Worm (Caenorhabditis elegans): ENCODE results near the gene DH11.2.

Gene DH11.2

ce11 chrII:7981084-7981483, 31.5 kb upstream of the DH11.2 start:
- TF ChIP-seq ceh-34 (tag; optimal IDR thresholded peaks at IDR 0.05) (no peak), sox-2 (GFP tag; IDR thresholded peaks at IDR 0.05) (no peak), eyg-1 (tag; optimal IDR thresholded peaks at IDR 0.05) (no peak), hlh-13 (GFP tag; optimal IDR thresholded peaks at IDR 0.05) (no peak), hlh-15 (tag; optimal IDR thresholded peaks at IDR 0.05) (no peak), pax-1 (tag; optimal IDR thresholded peaks at IDR 0.05) (no peak), ceh-24 (tag; optimal IDR thresholded peaks at IDR 0.05) (no peak), lim-6 (tag; optimal IDR thresholded peaks at IDR 0.05) (no peak), ceh-31 (tag; optimal IDR thresholded peaks at IDR 0.05) (no peak), fkh-10 (GFP tag; optimal IDR thresholded peaks at IDR 0.05) (no peak), ceh-9 (tag; optimal IDR thresholded peaks at IDR 0.05) (no peak), T23F11.4 (GFP tag; optimal IDR thresholded peaks at IDR 0.05) (no peak)

- TF ChIP-seq hlh-8 (tag; optimal IDR thresholded peaks at IDR 0.05) (no peak), pag-3 (tag; optimal IDR thresholded peaks at IDR 0.05; ENCODE audit: borderline replicate concordance) (no peak), ets-4 (tag; optimal IDR thresholded peaks at IDR 0.05) (no peak), ceh-19 (GFP tag; optimal IDR thresholded peaks at IDR 0.05) (no peak), C08G9.2 (tag; optimal IDR thresholded peaks at IDR 0.05) (no peak)
These were observed 29.2 kb upstream of the DH11.2 start for ce11 chrII:7983454-7983853.

- TF ChIP-seq ama-1 (optimal IDR thresholded peaks at IDR 0.05): no peak
- TF ChIP-seq ceh-14 (tag; optimal IDR thresholded peaks at IDR 0.05): no peak
- no peak for TF ChIP-seq hlh-8 (tag; optimal IDR thresholded peaks at IDR 0.05)
- TF ChIP-seq hlh-6 (tag; optimal IDR thresholded peaks at IDR 0.05): no peak
- no peak for TF ChIP-seq ceh-24 (tag; optimal IDR thresholded peaks at IDR 0.05)
- TF ChIP-seq nhr-232 (tag; optimal IDR thresholded peaks at IDR 0.05): no peak
- TF ChIP-seq odd-2 (tag; optimal IDR thresholded peaks at IDR 0.05): no peak
- no peak for TF ChIP-seq tbx-7 (tag; optimal IDR thresholded peaks at IDR 0.05)
- TF ChIP-seq syd-9 (tag; optimal IDR thresholded peaks at IDR 0.05): no peak
- no peak for TF ChIP-seq ceh-19 (GFP tag; optimal IDR thresholded peaks at IDR 0.05)
These were observed 28.5 kb upstream of the DH11.2 start for ce11 chrII:7984071-7984470.

ce11 chrII:7985029-7985428, 27.6 kb upstream of the DH11.2 start:
- TF ChIP-seq ceh-30 (tag; optimal IDR thresholded peaks at IDR 0.05) (no peak), hlh-6 (tag; optimal IDR thresholded peaks at IDR 0.05) (no peak), ceh-22 (tag; optimal IDR thresholded peaks at IDR 0.05) (no peak), fkh-6 (tag; optimal IDR thresholded peaks at IDR 0.05) (no peak), K09A11.1 (tag; optimal IDR thresholded peaks at IDR 0.05; ENCODE audit: insufficient read depth) (no peak), ceh-48 (tag; optimal IDR thresholded peaks at IDR 0.05) (no peak), unc-55 (GFP tag; optimal IDR thresholded peaks at IDR 0.05) (no peak), ceh-24 (tag; optimal IDR thresholded peaks at IDR 0.05) (no peak), pag-3 (tag; optimal IDR thresholded peaks at IDR 0.05; ENCODE audit: borderline replicate concordance) (no peak), nhr-11 (tag; optimal IDR thresholded peaks at IDR 0.05) (no peak), eyg-1 (tag; optimal IDR thresholded peaks at IDR 0.05) (no peak), syd-9 (tag; optimal IDR thresholded peaks at IDR 0.05) (no peak), ama-1 (optimal IDR thresholded peaks at IDR 0.05) (no peak), sox-2 (GFP tag; IDR thresholded peaks at IDR 0.05) (no peak), pros-1 (tag; optimal IDR thresholded peaks at IDR 0.05) (no peak), unc-42 (tag; optimal IDR thresholded peaks at IDR 0.05) (no peak), ceh-14 (tag; optimal IDR thresholded peaks at IDR 0.05) (no peak), unc-3 (GFP tag; conservative IDR thresholded peaks at IDR 0.05) (no peak), unc-3 (tag; optimal IDR thresholded peaks at IDR 0.05) (no peak), F13H6.1 (tag; optimal IDR thresholded peaks at IDR 0.05) (no peak)

- TF ChIP-seq unc-42 (tag; optimal IDR thresholded peaks at IDR 0.05) (no peak), C38D4.7 (GFP tag; optimal IDR thresholded peaks at IDR 0.05) (no peak), dmd-4 (tag; optimal IDR thresholded peaks at IDR 0.05; ENCODE audit: borderline replicate concordance) (no peak), tbx-7 (tag; optimal IDR thresholded peaks at IDR 0.05) (no peak)
These were observed 25.7 kb upstream of the DH11.2 start for ce11 chrII:7986928-7987327.

Measured in whole organism, late embryonic.